Worm (Caenorhabditis elegans) whole organism, midembryonic: ENCODE measurements around the gene W02D7.6.

ENCODE experiments used
- med-1 ChIP-seq: sonication (generic microtip); optimal IDR thresholded peaks from 2 replicates; lab custom pipeline; 2017; ENCODE audit warnings: missing genetic modification characterization, mild to moderate bottlenecking, missing compliant biosample characterization, antibody characterized with exemption, missing genetic modification reagents; ENCODE audit not compliant: insufficient read depth
- ztf-23 ChIP-seq: fragments of 200-800 bp; sonication (Bioruptor generic); IDR thresholded peaks from 2 replicates; pipeline ENCODE4 v1.3.6; 2022; ENCODE audit warnings: missing genetic modification reagents, missing genetic modification characterization, missing compliant biosample characterization

ce11 chrV:8295866-8296265 is 5.4 kb downstream of the W02D7.6 start, which contains the start of gene smex-1:
- no peak for TF ChIP-seq ztf-23 (GFP tag; lab: Robert Waterston, UW)
- TF ChIP-seq med-1: no peak
